Fruit fly (Drosophila melanogaster) whole organism, embryonic: ENCODE measurements around the gene Rad1.
A peak's percentile ranks its signal among the peaks of the same experiment; 100 is the strongest.

Experiments
- ATbp ChIP-seq: fragments of 200-800 bp; sonication (Bioruptor generic); optimal IDR thresholded peaks from 2 replicates; lab custom pipeline; 2017; ENCODE audit warnings: missing biosample characterization, mild to moderate bottlenecking, missing genetic modification characterization, missing genetic modification reagents
- Atf6 ChIP-seq: fragments of 200-800 bp; sonication (Bioruptor generic); IDR thresholded peaks from 2 replicates; pipeline ENCODE4 v1.3.6; 2022; ENCODE audit warnings: missing biosample characterization, missing genetic modification characterization
- CG11504 ChIP-seq: fragments of 200-800 bp; sonication (Bioruptor generic); optimal IDR thresholded peaks from 3 replicates; lab custom pipeline; 2019; ENCODE audit warnings: missing biosample characterization, mild to moderate bottlenecking, missing genetic modification characterization, moderate library complexity
- CG12071 ChIP-seq: fragments of 200-800 bp; sonication (Bioruptor generic); optimal IDR thresholded peaks from 3 replicates; lab custom pipeline; 2018; ENCODE audit warnings: missing biosample characterization, mild to moderate bottlenecking, missing genetic modification characterization
- CG12391 ChIP-seq: fragments of 200-800 bp; sonication (Bioruptor generic); optimal IDR thresholded peaks from 3 replicates; lab custom pipeline; 2018; ENCODE audit warnings: missing biosample characterization, mild to moderate bottlenecking, missing genetic modification characterization, moderate library complexity
- CG12769 ChIP-seq: fragments of 200-800 bp; sonication (Bioruptor generic); optimal IDR thresholded peaks from 2 replicates; lab custom pipeline; 2019; ENCODE audit warnings: missing biosample characterization, mild to moderate bottlenecking, missing genetic modification characterization, moderate library complexity
- CG13894 ChIP-seq: fragments of 200-800 bp; sonication (Bioruptor generic); optimal IDR thresholded peaks from 3 replicates; lab custom pipeline; 2018; ENCODE audit warnings: missing biosample characterization, mild to moderate bottlenecking, missing genetic modification characterization, moderate library complexity
- CG15696 ChIP-seq: fragments of 200-800 bp; sonication (Bioruptor generic); optimal IDR thresholded peaks from 2 replicates; lab custom pipeline; 2019; ENCODE audit warnings: missing biosample characterization, mild to moderate bottlenecking, missing genetic modification characterization, moderate library complexity
- CG17328 ChIP-seq: fragments of 200-800 bp; sonication (Bioruptor generic); IDR thresholded peaks from 2 replicates; pipeline ENCODE4 v1.3.6; 2022; ENCODE audit warnings: missing biosample characterization, missing genetic modification characterization
- CG2120 ChIP-seq: fragments of 200-800 bp; sonication (Bioruptor generic); optimal IDR thresholded peaks from 3 replicates; lab custom pipeline; 2016; ENCODE audit warnings: missing biosample characterization, missing genetic modification characterization
- CG2875 ChIP-seq: fragments of 200-800 bp; sonication (Bioruptor generic); optimal IDR thresholded peaks from 2 replicates; lab custom pipeline; 2017; ENCODE audit warnings: missing biosample characterization, mild to moderate bottlenecking, missing genetic modification characterization, missing genetic modification reagents
- CG3281 ChIP-seq: fragments of 200-800 bp; sonication (Bioruptor generic); optimal IDR thresholded peaks from 3 replicates; lab custom pipeline; 2017; ENCODE audit warnings: missing biosample characterization, mild to moderate bottlenecking, missing genetic modification characterization
- CG6175 ChIP-seq: fragments of 200-800 bp; sonication (Bioruptor generic); IDR thresholded peaks from 3 replicates; pipeline ENCODE4 v1.3.6; 2022; ENCODE audit warnings: missing biosample characterization, missing genetic modification characterization
- CG6689 ChIP-seq: fragments of 200-800 bp; sonication (Bioruptor generic); IDR thresholded peaks from 2 replicates; pipeline ENCODE4 v1.3.6; 2022; ENCODE audit warnings: missing biosample characterization, missing genetic modification characterization
- CG7786 ChIP-seq: fragments of 200-800 bp; sonication (Bioruptor generic); optimal IDR thresholded peaks from 2 replicates; lab custom pipeline; 2016; ENCODE audit warnings: missing biosample characterization, missing genetic modification characterization
- CG7839 ChIP-seq: fragments of 200-800 bp; sonication (Bioruptor generic); optimal IDR thresholded peaks from 3 replicates; lab custom pipeline; 2018; ENCODE audit warnings: missing biosample characterization, mild to moderate bottlenecking, missing genetic modification characterization, moderate library complexity
- CG8924 ChIP-seq: fragments of 200-800 bp; optimal IDR thresholded peaks from 3 replicates; lab custom pipeline; 2019; ENCODE audit warnings: missing biosample characterization, mild to moderate bottlenecking, missing genetic modification characterization, moderate library complexity
- Deaf1 ChIP-seq: fragments of 200-800 bp; optimal IDR thresholded peaks from 3 replicates; lab custom pipeline; 2019; ENCODE audit warnings: missing biosample characterization, mild to moderate bottlenecking, missing genetic modification characterization, moderate library complexity
- Drgx ChIP-seq: fragments of 200-800 bp; sonication (Bioruptor generic); IDR thresholded peaks from 2 replicates; pipeline ENCODE4 v1.3.6; 2022; ENCODE audit warnings: missing biosample characterization, missing genetic modification characterization
- Eip74EF ChIP-seq, 2 experiments: fragments of 200-800 bp in 1 of 2; fragments of >200 bp in 1 of 2; sonication (Bioruptor generic) in 1 of 2; optimal IDR thresholded peaks; 2 replicates each; lab custom pipeline; 2017 to 2019; ENCODE audit warnings: missing biosample characterization in 2 of 2, missing genetic modification characterization in 2 of 2, mild to moderate bottlenecking in 1 of 2, moderate library complexity in 1 of 2
- Fer3 ChIP-seq: fragments of 200-800 bp; sonication (Bioruptor generic); optimal IDR thresholded peaks from 2 replicates; lab custom pipeline; 2018; ENCODE audit warnings: missing biosample characterization, mild to moderate bottlenecking, missing genetic modification characterization, moderate library complexity
- Hey ChIP-seq: fragments of 200-800 bp; sonication (Bioruptor generic); optimal IDR thresholded peaks from 3 replicates; lab custom pipeline; 2018; ENCODE audit warnings: missing biosample characterization, mild to moderate bottlenecking, missing genetic modification characterization
- Hmr ChIP-seq: fragments of 200-800 bp; sonication (Bioruptor generic); optimal IDR thresholded peaks from 3 replicates; lab custom pipeline; 2017; ENCODE audit warnings: mild to moderate bottlenecking, missing biosample characterization, missing genetic modification reagents, missing genetic modification characterization
- Hsf ChIP-seq: fragments of 200-800 bp; sonication (Bioruptor generic); optimal IDR thresholded peaks from 3 replicates; lab custom pipeline; 2016; ENCODE audit warnings: missing biosample characterization, missing genetic modification characterization
- Ptx1 ChIP-seq: fragments of 200-800 bp; sonication (Bioruptor generic); IDR thresholded peaks from 2 replicates; pipeline ENCODE4 v1.3.6; 2022; ENCODE audit warnings: missing biosample characterization, missing genetic modification characterization
- ara ChIP-seq: fragments of 200-800 bp; sonication (Bioruptor generic); IDR thresholded peaks from 2 replicates; pipeline ENCODE4 v1.3.6; 2022; ENCODE audit warnings: missing biosample characterization, missing genetic modification characterization
- bbx ChIP-seq: fragments of 200-800 bp; sonication (Bioruptor generic); IDR thresholded peaks from 2 replicates; pipeline ENCODE4 v1.3.6; 2022; ENCODE audit warnings: missing biosample characterization, missing genetic modification characterization; ENCODE audit not compliant: partially characterized antibody
- ci ChIP-seq: fragments of 200-800 bp; sonication (Bioruptor generic); IDR thresholded peaks from 3 replicates; pipeline ENCODE4 v1.3.6; 2022; ENCODE audit warnings: missing biosample characterization, missing genetic modification characterization
- cwo ChIP-seq: fragments of 200-800 bp; sonication (Bioruptor generic); optimal IDR thresholded peaks from 3 replicates; lab custom pipeline; 2017; ENCODE audit warnings: missing biosample characterization, missing genetic modification characterization, mild to moderate bottlenecking, moderate library complexity, missing genetic modification reagents
- da ChIP-seq: fragments of 200-800 bp; sonication (Bioruptor generic); optimal IDR thresholded peaks from 2 replicates; lab custom pipeline; 2016; ENCODE audit warnings: missing biosample characterization, missing genetic modification characterization
- dmrt99B ChIP-seq: fragments of 200-800 bp; sonication (Bioruptor generic); optimal IDR thresholded peaks from 2 replicates; lab custom pipeline; 2018; ENCODE audit warnings: missing biosample characterization, mild to moderate bottlenecking, missing genetic modification characterization, moderate library complexity
- dysf ChIP-seq: fragments of 200-800 bp; sonication (Bioruptor generic); IDR thresholded peaks from 3 replicates; pipeline ENCODE4 v1.3.6; 2022; ENCODE audit warnings: missing biosample characterization, missing genetic modification characterization
- exex ChIP-seq: fragments of 200-800 bp; sonication (Bioruptor generic); optimal IDR thresholded peaks from 4 replicates; lab custom pipeline; 2018; ENCODE audit warnings: missing biosample characterization, mild to moderate bottlenecking, missing genetic modification characterization, moderate library complexity
- gem ChIP-seq: fragments of 200-800 bp; sonication (Bioruptor generic); optimal IDR thresholded peaks from 2 replicates; lab custom pipeline; 2019; ENCODE audit warnings: missing biosample characterization, mild to moderate bottlenecking, missing genetic modification characterization, moderate library complexity
- ken ChIP-seq: fragments of 200-800 bp; sonication (Bioruptor generic); IDR thresholded peaks from 3 replicates; pipeline ENCODE4 v1.3.6; 2022; ENCODE audit warnings: missing biosample characterization, missing genetic modification characterization
- lab ChIP-seq: fragments of 200-800 bp; sonication (Bioruptor generic); optimal IDR thresholded peaks from 3 replicates; lab custom pipeline; 2017; ENCODE audit warnings: missing biosample characterization, missing genetic modification characterization, mild to moderate bottlenecking, moderate library complexity, missing genetic modification reagents
- lilli ChIP-seq: fragments of 200-800 bp; sonication (Bioruptor generic); optimal IDR thresholded peaks from 3 replicates; lab custom pipeline; 2016; ENCODE audit warnings: missing biosample characterization, missing genetic modification characterization
- p53 ChIP-seq: fragments of 200-800 bp; sonication (Bioruptor generic); optimal IDR thresholded peaks from 2 replicates; lab custom pipeline; 2016; ENCODE audit warnings: missing biosample characterization, missing genetic modification characterization
- pho ChIP-seq: fragments of 200-800 bp; sonication (Bioruptor generic); optimal IDR thresholded peaks from 2 replicates; lab custom pipeline; 2016; ENCODE audit warnings: missing biosample characterization, missing genetic modification characterization
- prd ChIP-seq, 3 experiments: fragments of >200 bp in 2 of 3; fragments of 200-800 bp in 1 of 3; sonication (Bioruptor generic) in 1 of 3; optimal IDR thresholded peaks in 2 of 3; IDR thresholded peaks in 1 of 3; 2 replicates in 2 of 3; 3 replicates in 1 of 3; pipeline versions ENCODE4 v1.3.6 to Lab custom; 2017 to 2022; ENCODE audit warnings: missing biosample characterization in 1 of 3, missing genetic modification characterization in 1 of 3
- ranshi ChIP-seq: fragments of 200-800 bp; sonication (Bioruptor generic); IDR thresholded peaks from 2 replicates; pipeline ENCODE4 v1.3.6; 2022; ENCODE audit warnings: missing biosample characterization, missing genetic modification characterization
- scrt ChIP-seq: fragments of 200-800 bp; sonication (Bioruptor generic); optimal IDR thresholded peaks from 2 replicates; lab custom pipeline; 2018; ENCODE audit warnings: missing biosample characterization, mild to moderate bottlenecking, missing genetic modification characterization, moderate library complexity
- sens ChIP-seq: fragments of 200-800 bp; sonication (Bioruptor generic); peaks from one replicate; lab custom pipeline; 2016; ENCODE audit warnings: missing biosample characterization, missing genetic modification characterization
- sens-2 ChIP-seq: fragments of 200-800 bp; sonication (Bioruptor generic); IDR thresholded peaks from 2 replicates; pipeline ENCODE4 v1.3.6; 2022; ENCODE audit warnings: missing biosample characterization, missing genetic modification characterization
- sisA ChIP-seq: fragments of 200-800 bp; sonication (Bioruptor generic); IDR thresholded peaks from 2 replicates; pipeline ENCODE4 v1.3.6; 2022; ENCODE audit warnings: missing biosample characterization, missing genetic modification characterization
- sob ChIP-seq: fragments of 200-800 bp; sonication (Bioruptor generic); IDR thresholded peaks from 2 replicates; pipeline ENCODE4 v1.3.6; 2022; ENCODE audit warnings: missing biosample characterization, missing genetic modification characterization
- ttk ChIP-seq: fragments of 200-800 bp; sonication (Bioruptor generic); IDR thresholded peaks from 2 replicates; pipeline ENCODE4 v2.1.2; 2022; ENCODE audit warnings: missing biosample characterization, missing genetic modification characterization
- usp ChIP-seq: fragments of >200 bp; optimal IDR thresholded peaks from 2 replicates; lab custom pipeline; 2017; ENCODE audit warnings: missing biosample characterization, missing genetic modification characterization
- vnd ChIP-seq: fragments of 200-800 bp; sonication (Bioruptor generic); IDR thresholded peaks from 3 replicates; pipeline ENCODE4 v1.3.6; 2022; ENCODE audit warnings: missing biosample characterization, missing genetic modification characterization; ENCODE audit not compliant: partially characterized antibody

The Rad1 gene

DNA sequence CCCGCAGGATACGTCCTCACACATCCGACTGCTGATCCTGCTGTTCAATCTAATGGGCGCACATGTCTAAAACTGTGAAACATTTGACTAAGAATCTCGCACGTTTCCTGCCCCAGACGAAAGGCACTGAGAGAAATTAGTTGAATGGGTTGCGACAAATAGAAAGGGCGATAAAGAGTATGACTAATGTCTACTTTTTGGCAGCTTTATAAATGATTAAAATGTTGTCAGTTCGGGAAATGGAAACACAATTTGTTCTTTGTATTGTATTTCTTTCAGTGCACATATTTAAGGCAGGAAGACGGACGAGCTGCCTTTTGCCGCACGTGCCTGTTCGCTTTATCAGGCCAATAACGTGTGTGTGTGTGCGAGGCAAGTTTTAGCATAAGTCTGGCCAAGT is 46.8 kb downstream of the Rad1 start:
- 0 out of 2 replicates have a peak, but pooled peaks have one; percentile 8 for TF ChIP-seq CG6689
- peak; percentile 52 for TF ChIP-seq CG7839 (tag; lab: Kevin White, UChicago)
- TF ChIP-seq lab, result peak; percentile 59
- TF ChIP-seq ci (GFP tag; lab: Robert Waterston, UW), result peak; percentile 54; the same call in 2 of the 3 replicates
- TF ChIP-seq CG7786 (GFP tag; lab: Kevin White, UChicago), result no peak
- 0 out of 2 replicates have a peak, but pooled peaks have one; percentile 37 for TF ChIP-seq sob (GFP tag; lab: Robert Waterston, UW)
- peak; percentile 15 for TF ChIP-seq lilli (GFP tag; lab: Kevin White, UChicago)
- peak; percentile 12; the same call in 1 of the 2 replicates for TF ChIP-seq ttk
- peak; percentile 32 for TF ChIP-seq Fer3
- no peak for TF ChIP-seq p53 (GFP tag; lab: Kevin White, UChicago)
- peak; percentile 44 for TF ChIP-seq CG2120 (GFP tag; lab: Kevin White, UChicago)
- TF ChIP-seq Hmr (GFP tag; lab: Kevin White, UChicago), result peak; percentile 19
- 0 out of 2 replicates have a peak, but pooled peaks have one; percentile 14 for TF ChIP-seq ranshi
- TF ChIP-seq CG12391 (tag; lab: Kevin White, UChicago), result peak; percentile 7
- peak; percentile 2 for TF ChIP-seq CG8924 (tag; lab: Kevin White, UChicago)
- peak; percentile 26 for TF ChIP-seq CG3281 (GFP tag; lab: Kevin White, UChicago)
- peak; percentile 9 for TF ChIP-seq CG12071 (GFP tag; lab: Kevin White, UChicago)
- TF ChIP-seq sens-2 (GFP tag; lab: Robert Waterston, UW), result 0 out of 2 replicates have a peak, but pooled peaks have one; percentile 18
- peak; percentile 82 for TF ChIP-seq sens (GFP tag; lab: Kevin White, UChicago)
- no peak for TF ChIP-seq bbx (GFP tag; lab: Robert Waterston, UW)
- no peak for TF ChIP-seq usp
- no peak for TF ChIP-seq Drgx (GFP tag; lab: Robert Waterston, UW)
- no peak for TF ChIP-seq CG13894 (tag; lab: Kevin White, UChicago)
- peak; percentile 56 for TF ChIP-seq CG12769 (tag; lab: Kevin White, UChicago)
- TF ChIP-seq CG2875 (GFP tag; lab: Kevin White, UChicago), result no peak
- no peak for TF ChIP-seq CG6175 (GFP tag; lab: Robert Waterston, UW)
- no peak for TF ChIP-seq Deaf1
- TF ChIP-seq dmrt99B (tag; lab: Kevin White, UChicago), result peak; percentile 67
- 0 out of 3 replicates have a peak, but pooled peaks have one; percentile 46 for TF ChIP-seq dysf (GFP tag; lab: Robert Waterston, UW)
- peak; percentile 55 for TF ChIP-seq Hey
- TF ChIP-seq scrt (GFP tag; lab: Kevin White, UChicago), result peak; percentile 8
- peak; percentile 54 for TF ChIP-seq CG11504
- no peak for TF ChIP-seq vnd
- 0 out of 3 replicates have a peak, but pooled peaks have one; percentile 20 for TF ChIP-seq ken
- TF ChIP-seq exex, result no peak
- TF ChIP-seq ara (GFP tag; lab: Robert Waterston, UW), result no peak
- TF ChIP-seq ATbp (GFP tag; lab: Kevin White, UChicago), result peak; percentile 19
- TF ChIP-seq da (GFP tag; lab: Kevin White, UChicago), result no peak
- TF ChIP-seq Ptx1, result peak; percentile 28; the same call in 1 of the 2 replicates
- peak; percentile 10 for TF ChIP-seq Hsf (GFP tag; lab: Kevin White, UChicago)
- TF ChIP-seq cwo (GFP tag; lab: Kevin White, UChicago), result peak; percentile 46
- peak; percentile 38; the same call in 1 of the 2 replicates for TF ChIP-seq sisA (GFP tag; lab: Robert Waterston, UW)
- TF ChIP-seq Eip74EF (GFP tag; optimal IDR thresholded peaks at IDR 0.05; lab: Kevin White, UChicago), result no peak
- TF ChIP-seq CG15696, result no peak
- 0 out of 2 replicates have a peak, but pooled peaks have one; percentile 18 for TF ChIP-seq CG17328 (GFP tag; lab: Robert Waterston, UW)
- TF ChIP-seq prd (optimal IDR thresholded peaks at IDR 0.05; lab: Kevin White, UChicago), result no peak
- TF ChIP-seq prd (GFP tag; IDR thresholded peaks at IDR 0.05; lab: Robert Waterston, UW), result 0 out of 3 replicates have a peak, but pooled peaks have one; percentile 30
- TF ChIP-seq Atf6 (GFP tag; lab: Robert Waterston, UW), result 0 out of 2 replicates have a peak, but pooled peaks have one; percentile 39
- peak; percentile 42 for TF ChIP-seq gem (tag; lab: Kevin White, UChicago)
- TF ChIP-seq pho (GFP tag; lab: Kevin White, UChicago), result no peak
